Fruit fly (Drosophila melanogaster): ENCODE results near the gene CG32554.

Gene CG32554

DNA sequence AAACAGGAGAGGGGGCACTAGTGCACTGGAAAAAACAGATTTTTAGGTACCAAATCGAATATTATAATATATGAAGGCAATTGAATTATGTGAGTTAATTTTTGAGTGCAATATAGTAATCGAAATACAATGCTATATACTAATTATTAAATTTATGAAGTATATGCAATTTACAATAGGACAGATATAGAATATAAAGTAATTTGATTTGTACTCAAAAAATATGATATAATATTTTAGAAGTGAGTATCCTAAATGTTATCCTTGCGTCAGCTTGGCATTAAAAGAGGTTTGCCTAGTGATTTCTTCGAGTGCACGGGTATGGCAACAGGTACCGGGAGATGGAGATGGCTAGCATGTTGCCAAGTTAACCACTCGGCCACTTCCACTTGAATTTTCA, 45.5 kb downstream of the CG32554 start:
- TF ChIP-seq pan (optimal IDR thresholded peaks at IDR 0.05): no peak

DNA sequence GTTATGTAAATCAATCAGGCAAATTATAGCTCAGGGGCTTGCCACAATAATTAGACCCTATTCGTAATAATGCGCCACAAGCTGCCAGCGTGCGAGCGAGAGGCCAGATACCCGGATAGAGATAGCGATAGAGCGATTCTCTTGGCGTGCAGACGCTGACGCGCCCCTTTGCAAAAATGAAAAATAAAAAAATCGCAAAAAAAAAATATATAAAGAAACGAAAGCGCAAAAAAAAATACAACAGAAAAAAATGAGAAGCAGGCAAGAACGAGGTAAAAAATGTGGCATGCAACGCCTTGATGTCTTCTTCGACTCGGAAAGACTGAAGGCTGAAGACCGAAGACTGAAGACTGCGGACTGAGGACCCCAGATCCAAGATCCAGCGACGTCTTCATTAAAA, 46.1 kb downstream of the CG32554 start:
- TF ChIP-seq psq (optimal IDR thresholded peaks at IDR 0.05): no peak

dm6 chrX:17804048-17804447, 48.4 kb downstream of the CG32554 start:
- TF ChIP-seq pan (optimal IDR thresholded peaks at IDR 0.05): no peak
- no peak for TF ChIP-seq psq (optimal IDR thresholded peaks at IDR 0.05)
- TF ChIP-seq usp (GFP tag; optimal IDR thresholded peaks at IDR 0.05): no peak
- no peak for TF ChIP-seq CG8478 (optimal IDR thresholded peaks at IDR 0.05)
- TF ChIP-seq Dll (optimal IDR thresholded peaks at IDR 0.05): no peak
- TF ChIP-seq EcR (GFP tag; optimal IDR thresholded peaks at IDR 0.05): no peak

- TF ChIP-seq usp (GFP tag; optimal IDR thresholded peaks at IDR 0.05) (no peak), psq (optimal IDR thresholded peaks at IDR 0.05) (no peak), Dll (optimal IDR thresholded peaks at IDR 0.05) (no peak), EcR (GFP tag; optimal IDR thresholded peaks at IDR 0.05) (no peak), pan (optimal IDR thresholded peaks at IDR 0.05) (no peak), CG8478 (optimal IDR thresholded peaks at IDR 0.05) (no peak)
Observed at dm6 chrX:17802353-17803121, 49.9 kb downstream of the CG32554 start.

All from whole organism.